Fruit fly (Drosophila melanogaster) whole organism, wandering third instar larva: ENCODE results near the gene NfI.

Source experiments
- Abd-B ChIP-seq: fragments of >200 bp; optimal IDR thresholded peaks from 2 replicates; lab custom pipeline; 2017; ENCODE audit warnings: missing biosample characterization, missing genetic modification characterization
- Mio ChIP-seq: sonication (Bioruptor generic); optimal IDR thresholded peaks from 2 replicates; lab custom pipeline; 2016; ENCODE audit warnings: missing biosample characterization, missing genetic modification characterization
- Vsx2 ChIP-seq: fragments of 200-300, 225-300 bp; sonication (Bioruptor generic); optimal IDR thresholded peaks from 2 replicates; lab custom pipeline; 2018; ENCODE audit warnings: missing biosample characterization, missing genetic modification characterization; ENCODE audit not compliant: partially characterized antibody
- brk ChIP-seq: fragments of 200-800 bp; sonication (Bioruptor generic); optimal IDR thresholded peaks from 2 replicates; lab custom pipeline; 2016; ENCODE audit warnings: missing biosample characterization, mild to moderate bottlenecking, missing genetic modification characterization
- dl ChIP-seq, 2 experiments: fragments of 175-275, 200-275 bp in 1 of 2; fragments of 200-275 bp in 1 of 2; sonication (Bioruptor generic); optimal IDR thresholded peaks; lab custom pipeline; 2018; ENCODE audit warnings: mild to moderate bottlenecking in 2 of 2, missing biosample characterization in 2 of 2, missing genetic modification characterization in 2 of 2, moderate library complexity in 2 of 2; ENCODE audit not compliant: partially characterized antibody in 2 of 2, insufficient read depth in 1 of 2
- h ChIP-seq: fragments of 200-800 bp; sonication (Bioruptor generic); optimal IDR thresholded peaks from 3 replicates; lab custom pipeline; 2016; ENCODE audit warnings: missing biosample characterization, mild to moderate bottlenecking, missing genetic modification characterization
- lola ChIP-seq: fragments of >200 bp; optimal IDR thresholded peaks from 2 replicates; lab custom pipeline; 2017; ENCODE audit warnings: missing biosample characterization, missing genetic modification characterization
- usp ChIP-seq: fragments of >200 bp; optimal IDR thresholded peaks from 2 replicates; lab custom pipeline; 2017; ENCODE audit warnings: missing biosample characterization, missing genetic modification characterization

DNA sequence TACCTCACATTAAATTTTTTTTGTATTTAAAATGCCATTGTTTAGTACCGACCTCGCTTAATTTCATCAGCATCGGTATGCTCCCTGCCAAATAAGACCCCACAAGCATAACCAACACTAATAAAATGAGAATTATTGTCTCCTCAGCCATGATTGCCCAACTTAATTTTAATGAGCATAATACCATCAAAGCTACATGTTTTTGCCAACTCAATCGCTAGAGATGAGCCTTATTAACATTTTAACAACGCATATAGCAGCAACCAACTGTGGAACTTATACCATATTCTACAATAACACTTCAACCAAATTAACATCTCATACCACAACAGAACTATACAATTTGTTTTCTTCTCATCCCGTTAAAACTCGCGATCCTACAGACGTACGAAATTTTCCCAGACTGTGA lies 37.5 kb upstream of the NfI start, which contains the start of gene Zip102B:
- TF ChIP-seq lola (GFP tag; lab: Kevin White, UChicago), result no peak
- TF ChIP-seq dl (GFP tag; optimal IDR thresholded peaks at IDR 0.05; lab: Kevin White, UChicago; ENCODE audit: insufficient read depth in 1 of 2, partially characterized antibody in 2 of 2), result no peak
- TF ChIP-seq Mio (GFP tag; lab: Kevin White, UChicago), result no peak
- TF ChIP-seq Vsx2, result no peak
- TF ChIP-seq usp (GFP tag; lab: Kevin White, UChicago), result no peak
- no peak for TF ChIP-seq brk (GFP tag; lab: Kevin White, UChicago)
- TF ChIP-seq Abd-B (GFP tag; lab: Kevin White, UChicago), result no peak
- no peak for TF ChIP-seq h (GFP tag; lab: Kevin White, UChicago)
